Worm (Caenorhabditis elegans) whole organism, young adult: ENCODE data around the gene srb-12.

ENCODE experiments used
- B0261.1 ChIP-seq: sonication (generic microtip); optimal IDR thresholded peaks from 2 replicates; lab custom pipeline; 2016; ENCODE audit warnings: mild to moderate bottlenecking, missing genetic modification characterization, moderate library complexity, missing compliant biosample characterization
- C17E4.6 ChIP-seq: fragments of 200-800 bp; sonication (Bioruptor generic); IDR thresholded peaks from 2 replicates; pipeline ENCODE4 v1.3.6; 2022; ENCODE audit warnings: missing genetic modification reagents, missing genetic modification characterization, missing compliant biosample characterization
- F33H1.4 ChIP-seq: fragments of 200-800 bp; sonication (Bioruptor generic); IDR thresholded peaks from 2 replicates; pipeline ENCODE4 v1.3.6; 2022; ENCODE audit warnings: missing genetic modification reagents, missing genetic modification characterization, missing compliant biosample characterization
- F52B5.7 ChIP-seq: sonication (generic microtip); optimal IDR thresholded peaks from 2 replicates; lab custom pipeline; 2016; ENCODE audit warnings: mild to moderate bottlenecking, missing genetic modification characterization, missing compliant biosample characterization
- K11D2.4 ChIP-seq: fragments of 200-800 bp; sonication (Bioruptor generic); IDR thresholded peaks from 2 replicates; pipeline ENCODE4 v1.3.6; 2022; ENCODE audit warnings: missing genetic modification reagents, missing genetic modification characterization, missing compliant biosample characterization
- K12H6.12 ChIP-seq: fragments of 200-800 bp; sonication (Bioruptor generic); optimal IDR thresholded peaks from 2 replicates; lab custom pipeline; 2018; ENCODE audit warnings: mild to moderate bottlenecking, missing genetic modification characterization, missing compliant biosample characterization
- Y53F4B.3 ChIP-seq: fragments of 200-800 bp; sonication (Bioruptor generic); IDR thresholded peaks from 2 replicates; pipeline ENCODE4 v1.3.6; 2022; ENCODE audit warnings: missing genetic modification reagents, missing genetic modification characterization, missing compliant biosample characterization
- Y53G8AR.9 ChIP-seq: fragments of 200-800 bp; sonication (Bioruptor generic); conservative IDR thresholded peaks from 2 replicates; pipeline ENCODE4 v1.3.6; 2022; ENCODE audit warnings: missing genetic modification reagents, missing genetic modification characterization, missing compliant biosample characterization
- Y67H2A.10 ChIP-seq: fragments of 200-800 bp; sonication (Bioruptor generic); conservative IDR thresholded peaks from 2 replicates; pipeline ENCODE4 v1.3.6; 2022; ENCODE audit warnings: missing genetic modification reagents, missing genetic modification characterization, missing compliant biosample characterization
- aptf-2 ChIP-seq: fragments of 200-800 bp; sonication (Bioruptor generic); conservative IDR thresholded peaks from 2 replicates; pipeline ENCODE4 v1.3.6; 2022; ENCODE audit warnings: missing genetic modification reagents, missing genetic modification characterization, missing compliant biosample characterization
- atf-7 ChIP-seq: sonication (generic microtip); optimal IDR thresholded peaks from 2 replicates; lab custom pipeline; 2017; ENCODE audit warnings: mild to moderate bottlenecking, missing genetic modification characterization, missing compliant biosample characterization
- athp-1 ChIP-seq: sonication (generic microtip); optimal IDR thresholded peaks from 2 replicates; lab custom pipeline; 2017; ENCODE audit warnings: mild to moderate bottlenecking, missing genetic modification characterization, missing compliant biosample characterization
- ceh-100 ChIP-seq: fragments of 200-800 bp; sonication (Bioruptor generic); IDR thresholded peaks from 2 replicates; pipeline ENCODE4 v1.3.6; 2022; ENCODE audit warnings: missing genetic modification reagents, missing genetic modification characterization, missing compliant biosample characterization
- ceh-40 ChIP-seq: fragments of 200-800 bp; sonication (Bioruptor generic); IDR thresholded peaks from 2 replicates; pipeline ENCODE4 v1.3.6; 2022; ENCODE audit warnings: missing genetic modification characterization, missing compliant biosample characterization
- die-1 ChIP-seq: sonication (generic microtip); optimal IDR thresholded peaks from 2 replicates; lab custom pipeline; 2016; ENCODE audit warnings: missing genotype, mild to moderate bottlenecking, missing genetic modification characterization, missing compliant biosample characterization
- dpff-1 ChIP-seq: sonication (generic microtip); optimal IDR thresholded peaks from 2 replicates; lab custom pipeline; 2017; ENCODE audit warnings: mild to moderate bottlenecking, missing genetic modification characterization, missing compliant biosample characterization
- egl-18 ChIP-seq: fragments of 200-800 bp; sonication (Bioruptor generic); IDR thresholded peaks from 2 replicates; pipeline ENCODE4 v1.3.6; 2022; ENCODE audit warnings: missing genetic modification reagents, missing genetic modification characterization, missing compliant biosample characterization
- fkh-3 ChIP-seq: sonication (generic microtip); optimal IDR thresholded peaks from 2 replicates; lab custom pipeline; 2016; ENCODE audit warnings: mild to moderate bottlenecking, missing genetic modification characterization, missing compliant biosample characterization
- him-1 ChIP-seq: sonication (generic microtip); optimal IDR thresholded peaks from 2 replicates; lab custom pipeline; 2016; ENCODE audit warnings: missing genotype, missing genetic modification reagents, missing genetic modification characterization, missing compliant biosample characterization
- hlh-26 ChIP-seq: fragments of 200-800 bp; sonication (Bioruptor generic); conservative IDR thresholded peaks from 2 replicates; pipeline ENCODE4 v1.3.6; 2022; ENCODE audit warnings: missing genetic modification reagents, missing genetic modification characterization, missing compliant biosample characterization
- lag-1 ChIP-seq: fragments of 200-800 bp; sonication (Bioruptor generic); IDR thresholded peaks from 2 replicates; pipeline ENCODE4 v1.3.6; 2022; ENCODE audit warnings: missing genetic modification reagents, missing genetic modification characterization, missing compliant biosample characterization
- lin-26 ChIP-seq: fragments of 200-800 bp; sonication (Bioruptor generic); IDR thresholded peaks from 2 replicates; pipeline ENCODE4 v1.3.6; 2022; ENCODE audit warnings: missing genetic modification reagents, missing genetic modification characterization, missing compliant biosample characterization
- lin-40 ChIP-seq: sonication (generic microtip); optimal IDR thresholded peaks from 2 replicates; lab custom pipeline; 2016; ENCODE audit warnings: missing genetic modification characterization, mild to moderate bottlenecking, missing compliant biosample characterization, missing genotype, missing genetic modification reagents
- madf-8 ChIP-seq: fragments of 200-800 bp; sonication (Bioruptor generic); conservative IDR thresholded peaks from 2 replicates; pipeline ENCODE4 v1.3.6; 2022; ENCODE audit warnings: missing genetic modification reagents, missing genetic modification characterization, missing compliant biosample characterization
- mcd-1 ChIP-seq: fragments of 200-800 bp; sonication (Bioruptor generic); IDR thresholded peaks from 2 replicates; pipeline ENCODE4 v1.3.6; 2022; ENCODE audit warnings: missing genetic modification reagents, missing genetic modification characterization, missing compliant biosample characterization
- mes-4 ChIP-seq: sonication (generic microtip); optimal IDR thresholded peaks from 2 replicates; lab custom pipeline; 2016; ENCODE audit warnings: missing genotype, missing genetic modification characterization, missing compliant biosample characterization
- nfya-1 ChIP-seq: sonication (generic microtip); optimal IDR thresholded peaks from 2 replicates; lab custom pipeline; 2017; ENCODE audit warnings: antibody characterized with exemption, missing compliant biosample characterization, missing genetic modification characterization, borderline replicate concordance; ENCODE audit not compliant: insufficient read depth
- nfya-2 ChIP-seq: fragments of 200-800 bp; sonication (Bioruptor generic); IDR thresholded peaks from 2 replicates; pipeline ENCODE4 v1.3.6; 2022; ENCODE audit warnings: missing genetic modification reagents, missing genetic modification characterization, missing compliant biosample characterization
- nfyb-1 ChIP-seq: fragments of 200-800 bp; sonication (Bioruptor generic); IDR thresholded peaks from 2 replicates; pipeline ENCODE4 v1.3.6; 2022; ENCODE audit warnings: missing genetic modification reagents, missing genetic modification characterization, missing compliant biosample characterization
- nhr-27 ChIP-seq: fragments of 200-800 bp; sonication (Bioruptor generic); optimal IDR thresholded peaks from 2 replicates; lab custom pipeline; 2018; ENCODE audit warnings: mild to moderate bottlenecking, missing genetic modification characterization, moderate library complexity, missing compliant biosample characterization
- nhr-90 ChIP-seq: sonication (generic microtip); optimal IDR thresholded peaks from 2 replicates; lab custom pipeline; 2016; ENCODE audit warnings: missing genotype, mild to moderate bottlenecking, missing genetic modification characterization, missing compliant biosample characterization
- pbrm-1 ChIP-seq: fragments of 200-800 bp; sonication (Bioruptor generic); IDR thresholded peaks from 2 replicates; pipeline ENCODE4 v1.3.6; 2022; ENCODE audit warnings: missing genetic modification reagents, missing genetic modification characterization, missing compliant biosample characterization
- pha-4 ChIP-seq: fragments of 150-350 bp; sonication (generic microtip); optimal IDR thresholded peaks from 2 replicates; lab custom pipeline; 2014; ENCODE audit warnings: missing biosample characterization, missing genetic modification reagents, missing genetic modification characterization
- rcor-1 ChIP-seq: fragments of 200-800 bp; sonication (Bioruptor generic); IDR thresholded peaks from 2 replicates; pipeline ENCODE4 v1.3.6; 2022; ENCODE audit warnings: missing genetic modification reagents, missing genetic modification characterization, missing compliant biosample characterization
- snpc-1.3 ChIP-seq: sonication (generic microtip); optimal IDR thresholded peaks from 2 replicates; lab custom pipeline; 2017; ENCODE audit warnings: missing genetic modification characterization, mild to moderate bottlenecking, missing compliant biosample characterization, antibody characterized with exemption, moderate library complexity, missing genotype, missing genetic modification reagents; ENCODE audit not compliant: insufficient read depth
- snpc-3.4 ChIP-seq: sonication (generic microtip); optimal IDR thresholded peaks from 2 replicates; lab custom pipeline; 2017; ENCODE audit warnings: missing genetic modification characterization, mild to moderate bottlenecking, missing compliant biosample characterization, antibody characterized with exemption, moderate library complexity, missing genotype, missing genetic modification reagents
- snpc-4 ChIP-seq, 5 experiments: fragments of 150-350 bp in 1 of 5; sonication (generic microtip) in 4 of 5; optimal IDR thresholded peaks; 2 replicates each; lab custom pipeline; 2014 to 2018; ENCODE audit warnings: missing genetic modification characterization in 5 of 5, missing biosample characterization in 3 of 5, antibody characterized with exemption in 2 of 5, mild to moderate bottlenecking in 2 of 5, missing compliant biosample characterization in 2 of 5, missing genotype in 2 of 5, moderate library complexity in 2 of 5, missing genetic modification reagents in 1 of 5
- tbp1 ChIP-seq: fragments of 200-800 bp; sonication (Bioruptor generic); optimal IDR thresholded peaks from 2 replicates; lab custom pipeline; 2018; ENCODE audit warnings: mild to moderate bottlenecking, missing genetic modification characterization, missing compliant biosample characterization
- tbx-9 ChIP-seq: sonication (generic microtip); optimal IDR thresholded peaks from 2 replicates; lab custom pipeline; 2016; ENCODE audit warnings: borderline replicate concordance, missing genetic modification characterization, inconsistent platforms, missing compliant biosample characterization
- zfh-2 ChIP-seq: fragments of 200-800 bp; sonication (Bioruptor generic); conservative IDR thresholded peaks from 2 replicates; pipeline ENCODE4 v1.3.6; 2022; ENCODE audit warnings: missing genetic modification reagents, missing genetic modification characterization, missing compliant biosample characterization
- ztf-18 ChIP-seq: sonication (generic microtip); optimal IDR thresholded peaks from 2 replicates; lab custom pipeline; 2016; ENCODE audit warnings: missing genotype, mild to moderate bottlenecking, missing genetic modification characterization, missing compliant biosample characterization
- ztf-22 ChIP-seq: fragments of 200-800 bp; sonication (Bioruptor generic); optimal IDR thresholded peaks from 2 replicates; lab custom pipeline; 2018; ENCODE audit warnings: mild to moderate bottlenecking, missing genetic modification characterization, moderate library complexity, missing compliant biosample characterization
- ztf-25 ChIP-seq: fragments of 200-800 bp; sonication (Bioruptor generic); IDR thresholded peaks from 2 replicates; pipeline ENCODE4 v1.3.6; 2022; ENCODE audit warnings: missing genetic modification reagents, missing genetic modification characterization, missing compliant biosample characterization
- ztf-28 ChIP-seq: fragments of 200-800 bp; sonication (Bioruptor generic); IDR thresholded peaks from 2 replicates; pipeline ENCODE4 v1.3.6; 2022; ENCODE audit warnings: missing genetic modification reagents, missing genetic modification characterization, missing compliant biosample characterization
- ztf-6 ChIP-seq: fragments of 200-800 bp; sonication (Bioruptor generic); IDR thresholded peaks from 2 replicates; pipeline ENCODE4 v1.3.6; 2022; ENCODE audit warnings: missing genetic modification reagents, missing genetic modification characterization, missing compliant biosample characterization

The srb-12 gene

ce11 chrII:5109693-5110092 lies 44.7 kb downstream of the srb-12 start, which contains the start of gene F09C12.2:
Gene F09C12.2, plus strand, starts transcription at chrII:5110012.
- TF ChIP-seq mcd-1 (GFP tag; lab: Robert Waterston, UW) (no peak), dpff-1 (tag; lab: Kevin White, UChicago) (no peak), him-1 (tag; lab: Kevin White, UChicago) (no peak), Y53F4B.3 (GFP tag; lab: Robert Waterston, UW) (no peak), F52B5.7 (tag; lab: Kevin White, UChicago) (no peak), ztf-22 (GFP tag; lab: Kevin White, UChicago) (no peak), egl-18 (GFP tag; lab: Robert Waterston, UW) (no peak), nfya-1 (tag; lab: Kevin White, UChicago) (no peak), ztf-28 (GFP tag; lab: Robert Waterston, UW) (no peak), Y67H2A.10 (GFP tag; lab: Robert Waterston, UW) (no peak), nfyb-1 (no peak), rcor-1 (GFP tag; lab: Robert Waterston, UW) (no peak), nhr-90 (tag; lab: Kevin White, UChicago) (no peak), fkh-3 (tag; lab: Kevin White, UChicago) (no peak), lin-26 (no peak), nfya-2 (GFP tag; lab: Robert Waterston, UW) (no peak), C17E4.6 (GFP tag; lab: Robert Waterston, UW) (no peak), ztf-18 (no peak)

- TF ChIP-seq snpc-3.4 (peak; percentile 90), Y53G8AR.9 (peak; percentile 61), mcd-1 (GFP tag; lab: Robert Waterston, UW) (no peak; the same call in 1 of the 2 replicates), tbp1 (GFP tag; lab: Kevin White, UChicago) (peak; percentile 98), pbrm-1 (GFP tag; lab: Robert Waterston, UW) (peak; percentile 85), lag-1 (no peak), zfh-2 (GFP tag; lab: Robert Waterston, UW) (no peak), nfyb-1 (peak; percentile 93), tbx-9 (peak; percentile 79), mes-4 (peak; percentile 91), ceh-40 (GFP tag; lab: Robert Waterston, UW) (peak; percentile 93), snpc-4 (GFP tag; optimal IDR thresholded peaks at IDR 0.05; lab: Kevin White, UChicago) (peak; percentile 80), snpc-4 (tag; optimal IDR thresholded peaks at IDR 0.05; lab: Kevin White, UChicago) (peak; percentile 26 to 87 (median 74)), B0261.1 (peak; percentile 97), lin-40 (peak; percentile 78), hlh-26 (GFP tag; lab: Robert Waterston, UW) (0 out of 2 replicates have a peak, but pooled peaks have one; percentile 20), K11D2.4 (peak; percentile 62), K12H6.12 (tag; lab: Kevin White, UChicago) (peak; percentile 64), pha-4 (tag; lab: Kevin White, UChicago) (no peak), nhr-27 (tag; lab: Kevin White, UChicago) (peak; percentile 58), aptf-2 (GFP tag; lab: Robert Waterston, UW) (0 out of 2 replicates have a peak, but pooled peaks have one; percentile 56), ztf-25 (GFP tag; lab: Robert Waterston, UW) (peak; percentile 92), ztf-18 (peak; percentile 81), Y53F4B.3 (GFP tag; lab: Robert Waterston, UW) (no peak), ceh-100 (GFP tag; lab: Robert Waterston, UW) (peak; percentile 78), madf-8 (GFP tag; lab: Robert Waterston, UW) (peak; percentile 24; the same call in 1 of the 2 replicates), die-1 (peak; percentile 95), F33H1.4 (GFP tag; lab: Robert Waterston, UW) (peak; percentile 46), dpff-1 (tag; lab: Kevin White, UChicago) (peak; percentile 28), athp-1 (tag; lab: Kevin White, UChicago) (peak; percentile 90), atf-7 (tag; lab: Kevin White, UChicago) (peak; percentile 63), snpc-1.3 (tag; lab: Kevin White, UChicago) (peak; percentile 89), ztf-6 (GFP tag; lab: Robert Waterston, UW) (0 out of 2 replicates have a peak, but pooled peaks have one; percentile 51)
These were observed 49.4 kb downstream of the srb-12 start for ce11 chrII:5105020-5105419.
